Fruit fly (Drosophila melanogaster) S2 (cell line): Measurements from ENCODE around the gene PolZ2.

Source experiments
- CG8478 ChIP-seq: fragments of >200 bp; optimal IDR thresholded peaks from 2 replicates; lab custom pipeline; 2018
- CTCF ChIP-seq, 2 experiments: fragments of >200 bp; optimal IDR thresholded peaks; 2 replicates each; lab custom pipeline; 2018

DNA sequence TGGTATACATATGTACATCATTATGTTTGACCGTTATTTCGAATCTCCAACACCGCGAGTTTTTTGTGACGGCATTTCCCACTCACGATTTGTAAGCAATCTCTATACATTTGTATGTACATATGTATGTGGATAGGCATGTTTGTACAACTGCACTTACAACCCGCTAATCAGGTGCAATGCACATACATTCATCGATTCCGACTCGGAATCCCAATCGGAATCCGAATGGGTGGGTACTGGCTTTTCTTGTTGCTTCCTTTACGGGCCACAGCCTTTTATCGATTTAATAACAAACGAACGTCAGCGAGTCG lies 17.3 kb upstream of the PolZ2 start:
- no peak for TF ChIP-seq CG8478 (lab: Kevin White, UChicago)
- TF ChIP-seq CTCF (optimal IDR thresholded peaks at IDR 0.05; lab: Kevin White, UChicago): no peak
